Worm (Caenorhabditis elegans) whole organism, midembryonic: ENCODE data around the gene M05D6.2.

ENCODE experiments used
- T22C8.4 ChIP-seq: fragments of 200-800 bp; sonication (Bioruptor generic); IDR thresholded peaks from 2 replicates; pipeline ENCODE4 v1.3.6; 2022; ENCODE audit warnings: missing genetic modification characterization, missing compliant biosample characterization
- cog-1 ChIP-seq: sonication (generic microtip); optimal IDR thresholded peaks from 2 replicates; lab custom pipeline; 2016; ENCODE audit warnings: missing genetic modification characterization, missing compliant biosample characterization
- flt-1 ChIP-seq: fragments of 200-800 bp; sonication (Bioruptor generic); IDR thresholded peaks from 2 replicates; pipeline ENCODE4 v1.3.6; 2022; ENCODE audit warnings: missing genetic modification characterization, missing compliant biosample characterization
- klf-2 ChIP-seq: fragments of 200-800 bp; sonication (Bioruptor generic); conservative IDR thresholded peaks from 2 replicates; pipeline ENCODE4 v1.3.6; 2022; ENCODE audit warnings: missing genetic modification reagents, missing genetic modification characterization, missing compliant biosample characterization
- ref-1 ChIP-seq: fragments of 200-800 bp; sonication (Bioruptor generic); conservative IDR thresholded peaks from 2 replicates; pipeline ENCODE4 v1.3.6; 2022; ENCODE audit warnings: missing genetic modification reagents, missing genetic modification characterization, missing compliant biosample characterization
- ztf-23 ChIP-seq: fragments of 200-800 bp; sonication (Bioruptor generic); IDR thresholded peaks from 2 replicates; pipeline ENCODE4 v1.3.6; 2022; ENCODE audit warnings: missing genetic modification reagents, missing genetic modification characterization, missing compliant biosample characterization

DNA sequence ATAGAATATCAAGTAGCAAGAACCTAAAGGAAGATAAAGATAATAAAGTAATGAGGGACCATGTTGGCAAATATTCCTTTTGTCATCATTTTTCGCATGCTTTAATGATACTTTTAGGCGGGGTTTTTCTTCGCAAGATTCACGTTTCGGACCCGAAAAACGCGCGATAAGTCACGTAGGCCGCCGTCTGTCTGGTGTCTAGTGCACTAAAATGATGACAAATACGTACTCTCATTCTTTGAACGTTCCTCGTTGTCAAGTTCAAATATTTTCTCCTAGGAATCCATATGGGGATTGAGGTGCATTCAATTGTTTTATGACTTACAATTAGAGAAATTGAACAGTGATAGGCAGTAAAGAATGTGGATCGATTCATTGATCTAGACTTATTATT, 15.9 kb downstream of the M05D6.2 start, which contains the start of gene taap-1:
- no peak for TF ChIP-seq T22C8.4 (GFP tag; lab: Robert Waterston, UW)
- no peak for TF ChIP-seq flt-1 (GFP tag; lab: Robert Waterston, UW)
- no peak for TF ChIP-seq klf-2 (GFP tag; lab: Robert Waterston, UW)
- no peak for TF ChIP-seq ref-1 (GFP tag; lab: Robert Waterston, UW)
- TF ChIP-seq ztf-23 (GFP tag; lab: Robert Waterston, UW) = no peak
- TF ChIP-seq cog-1 (tag; lab: Kevin White, UChicago) = no peak
